Fruit fly (Drosophila melanogaster): ENCODE data around the gene RpS6.

DNA sequence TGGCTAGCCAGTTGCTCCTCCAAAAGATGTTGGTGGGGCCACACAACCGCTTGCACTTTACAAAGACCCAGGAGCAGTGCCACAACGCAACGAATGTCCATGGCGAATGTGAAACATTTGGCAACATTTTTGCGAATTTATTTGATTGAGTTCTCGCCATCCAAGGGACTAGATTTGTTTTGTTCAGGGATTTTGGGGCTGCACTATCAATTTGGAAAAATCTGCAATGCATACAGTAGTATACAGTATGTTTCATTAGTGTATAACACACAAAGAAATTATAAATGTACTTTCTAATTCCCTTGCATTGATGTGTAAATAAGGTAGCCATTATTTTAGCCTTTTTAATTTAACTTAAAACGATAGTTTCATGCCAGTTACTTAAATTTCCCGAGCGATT, 22.4 kb downstream of the RpS6 start, which contains the start of gene Ir7d:
- no peak for TF ChIP-seq CG8478 (optimal IDR thresholded peaks at IDR 0.05)
- no peak for TF ChIP-seq CTCF (optimal IDR thresholded peaks at IDR 0.05)
